Worm (Caenorhabditis elegans): ENCODE data around the gene F56C9.3.

ce11 chrIII:7300169-7300568, 10.9 kb upstream of the F56C9.3 start:
- no peak for TF ChIP-seq mml-1 (tag; optimal IDR thresholded peaks at IDR 0.05)
- TF ChIP-seq mdl-1 (tag; optimal IDR thresholded peaks at IDR 0.05) = peak; percentile 11
- no peak for TF ChIP-seq ceh-82 (tag; optimal IDR thresholded peaks at IDR 0.05)
- TF ChIP-seq daf-12 (tag; optimal IDR thresholded peaks at IDR 0.05) = no peak
- TF ChIP-seq nhr-76 (tag; optimal IDR thresholded peaks at IDR 0.05) = no peak
- TF ChIP-seq R02D3.7 (tag; optimal IDR thresholded peaks at IDR 0.05) = no peak
- no peak for TF ChIP-seq pha-4 (tag; optimal IDR thresholded peaks at IDR 0.05)
- no peak for TF ChIP-seq ztf-11 (tag; optimal IDR thresholded peaks at IDR 0.05)
